Worm (Caenorhabditis elegans) whole organism, L3 larva: Measurements from ENCODE around the gene W01B6.5.

Experiments used
- R02D3.7 ChIP-seq: fragments of 150-350 bp; optimal IDR thresholded peaks from 2 replicates; lab custom pipeline; 2014; ENCODE audit warnings: missing biosample characterization, missing genetic modification characterization
- nhr-11 ChIP-seq: fragments of 150-350 bp; optimal IDR thresholded peaks from 2 replicates; lab custom pipeline; 2014; ENCODE audit warnings: missing biosample characterization, missing genetic modification characterization
- nhr-237 ChIP-seq: fragments of 150-350 bp; optimal IDR thresholded peaks from 2 replicates; lab custom pipeline; 2014; ENCODE audit warnings: missing biosample characterization, missing genetic modification characterization
- skn-1 ChIP-seq: fragments of 150-350 bp; optimal IDR thresholded peaks from 2 replicates; lab custom pipeline; 2014; ENCODE audit warnings: missing biosample characterization, missing genetic modification characterization
- snpc-4 ChIP-seq: fragments of 150-350 bp; optimal IDR thresholded peaks from 2 replicates; lab custom pipeline; 2014; ENCODE audit warnings: missing biosample characterization, missing genetic modification characterization
- ztf-11 ChIP-seq: fragments of 150-350 bp; optimal IDR thresholded peaks from 2 replicates; lab custom pipeline; 2014; ENCODE audit warnings: missing biosample characterization, missing genetic modification characterization

DNA sequence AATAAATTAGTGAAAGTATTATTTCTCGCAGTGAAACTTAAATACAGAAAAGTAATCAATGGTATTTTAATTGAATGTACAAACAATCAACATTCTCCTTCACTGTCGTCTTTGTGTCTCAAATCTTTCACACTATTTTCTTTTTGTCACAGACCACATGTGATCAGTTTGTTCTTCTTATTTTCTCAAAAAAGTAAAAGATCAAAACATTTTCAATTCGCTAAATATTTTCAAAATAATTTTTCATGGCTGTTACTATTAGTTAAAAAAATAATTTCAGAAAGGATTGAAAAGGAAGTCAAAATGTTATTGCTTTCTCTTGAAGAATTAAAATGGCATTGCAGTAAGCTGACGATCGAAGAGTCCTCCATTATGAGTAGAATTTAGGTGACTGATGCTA is 35.2 kb upstream of the W01B6.5 start, which contains the start of gene dhs-31:
- TF ChIP-seq snpc-4 (tag; lab: Kevin White, UChicago) (no peak), nhr-11 (tag; lab: Kevin White, UChicago) (no peak), ztf-11 (tag; lab: Kevin White, UChicago) (no peak), skn-1 (tag; lab: Kevin White, UChicago) (no peak), nhr-237 (tag; lab: Kevin White, UChicago) (no peak), R02D3.7 (no peak)
